Fruit fly (Drosophila melanogaster): Measurements from ENCODE around the gene PlexB.

The PlexB gene

dm6 chr4:68949-69742, 25.6 kb upstream of the PlexB start, which contains the start of gene pan (continued):
- TF ChIP-seq CG34376 (GFP tag; optimal IDR thresholded peaks at IDR 0.05) (peak; percentile 94), Camta (GFP tag; optimal IDR thresholded peaks at IDR 0.05) (no peak), Ets97D (GFP tag; optimal IDR thresholded peaks at IDR 0.05) (peak; percentile 8), amos (GFP tag; IDR thresholded peaks at IDR 0.05; ENCODE audit: partially characterized antibody) (peak; percentile 86; the same call in 1 of the 2 replicates), pho (GFP tag; optimal IDR thresholded peaks at IDR 0.05) (no peak), dm (GFP tag; optimal IDR thresholded peaks at IDR 0.05) (no peak), fd3F (GFP tag; optimal IDR thresholded peaks at IDR 0.05) (no peak), CG4424 (GFP tag; optimal IDR thresholded peaks at IDR 0.05) (peak; percentile 22), Meics (GFP tag; optimal IDR thresholded peaks at IDR 0.05) (peak; percentile 84), Xbp1 (GFP tag; optimal IDR thresholded peaks at IDR 0.05) (peak; percentile 34), corto (GFP tag; optimal IDR thresholded peaks at IDR 0.05) (peak; percentile 35), pnt (GFP tag; optimal IDR thresholded peaks at IDR 0.05) (no peak), dysf (GFP tag; IDR thresholded peaks at IDR 0.05) (no peak), Eip74EF (GFP tag; optimal IDR thresholded peaks at IDR 0.05) (peak in 1 of 2 experiments; percentile 57), ERR (GFP tag; optimal IDR thresholded peaks at IDR 0.05) (no peak), wek (GFP tag; optimal IDR thresholded peaks at IDR 0.05) (peak; percentile 20), fd102C (GFP tag; optimal IDR thresholded peaks at IDR 0.05) (no peak), fu2 (GFP tag; optimal IDR thresholded peaks at IDR 0.05) (no peak), CG2202 (tag; optimal IDR thresholded peaks at IDR 0.05) (no peak), Opbp (GFP tag; IDR thresholded peaks at IDR 0.05; ENCODE audit: partially characterized antibody) (peak; percentile 83; the same call in 2 of the 3 replicates), E2f2 (GFP tag; IDR thresholded peaks at IDR 0.05) (peak; percentile 63), trem (tag; optimal IDR thresholded peaks at IDR 0.05) (peak; percentile 77), CG7556 (GFP tag; optimal IDR thresholded peaks at IDR 0.05) (no peak), CG11398 (GFP tag; optimal IDR thresholded peaks at IDR 0.05) (no peak), nerfin-2 (GFP tag; IDR thresholded peaks at IDR 0.05; ENCODE audit: partially characterized antibody) (peak; percentile 95; the same call in 1 of the 2 replicates), Hr51 (GFP tag; optimal IDR thresholded peaks at IDR 0.05) (no peak), Kr (GFP tag; optimal IDR thresholded peaks at IDR 0.05) (no peak), bsh (GFP tag; optimal IDR thresholded peaks at IDR 0.05) (peak in 1 of 2 experiments; percentile 55), CG34224 (GFP tag; IDR thresholded peaks at IDR 0.05; ENCODE audit: partially characterized antibody) (peak; percentile 94), Dip2 (GFP tag; IDR thresholded peaks at IDR 0.05) (no peak), CG8359 (GFP tag; optimal IDR thresholded peaks at IDR 0.05; ENCODE audit: borderline replicate concordance) (no peak), CG8290 (GFP tag; optimal IDR thresholded peaks at IDR 0.05) (no peak), CG8290 (tag; optimal IDR thresholded peaks at IDR 0.05) (peak in 1 of 2 experiments; percentile 40), CG11085 (GFP tag; IDR thresholded peaks at IDR 0.05) (no peak), CG2129 (GFP tag; IDR thresholded peaks at IDR 0.05; ENCODE audit: partially characterized antibody) (peak; percentile 65; the same call in 1 of the 2 replicates), gcm (GFP tag; optimal IDR thresholded peaks at IDR 0.05) (peak; percentile 7), sd (tag; optimal IDR thresholded peaks at IDR 0.05) (peak; percentile 76), CG8388 (GFP tag; optimal IDR thresholded peaks at IDR 0.05) (no peak), knrl (GFP tag; IDR thresholded peaks at IDR 0.05; ENCODE audit: partially characterized antibody) (no peak; the same call in 2 of the 3 replicates), sna (GFP tag; IDR thresholded peaks at IDR 0.05; ENCODE audit: partially characterized antibody) (peak; percentile 92), esg (GFP tag; conservative IDR thresholded peaks at IDR 0.05) (no peak), CTCF (GFP tag; optimal IDR thresholded peaks at IDR 0.05) (peak; percentile 75), lbe (GFP tag; optimal IDR thresholded peaks at IDR 0.05) (peak; percentile 58), Nf-YB (GFP tag; optimal IDR thresholded peaks at IDR 0.05) (no peak), pb (GFP tag; optimal IDR thresholded peaks at IDR 0.05) (no peak), CG18764 (GFP tag; optimal IDR thresholded peaks at IDR 0.05) (no peak), MESR4 (GFP tag; optimal IDR thresholded peaks at IDR 0.05) (peak; percentile 90), CG17912 (GFP tag; optimal IDR thresholded peaks at IDR 0.05) (no peak)
